Fruit fly (Drosophila melanogaster) whole organism, embryonic: ENCODE measurements around the gene CG13694.

Experiments used
- CG10274 ChIP-seq: fragments of 200-800 bp; sonication (Bioruptor generic); optimal IDR thresholded peaks from 3 replicates; lab custom pipeline; 2017; ENCODE audit warnings: missing biosample characterization, mild to moderate bottlenecking, missing genetic modification characterization
- CG10431 ChIP-seq: fragments of 200-800 bp; sonication (Bioruptor generic); optimal IDR thresholded peaks from 3 replicates; lab custom pipeline; 2018; ENCODE audit warnings: missing biosample characterization, mild to moderate bottlenecking, missing genetic modification characterization
- CG13624 ChIP-seq: fragments of 200-800 bp; sonication (Bioruptor generic); optimal IDR thresholded peaks from 2 replicates; lab custom pipeline; 2016; ENCODE audit warnings: missing biosample characterization, missing genetic modification characterization
- CG15514 ChIP-seq: fragments of 200-800 bp; sonication (Bioruptor generic); optimal IDR thresholded peaks from 3 replicates; lab custom pipeline; 2017; ENCODE audit warnings: missing biosample characterization, missing genetic modification characterization, mild to moderate bottlenecking, moderate library complexity, missing genetic modification reagents
- CG16779 ChIP-seq: fragments of 200-800 bp; sonication (Bioruptor generic); IDR thresholded peaks from 2 replicates; pipeline ENCODE4 v1.3.6; 2022; ENCODE audit warnings: missing biosample characterization, missing genetic modification characterization
- CG2116 ChIP-seq: fragments of 200-800 bp; sonication (Bioruptor generic); optimal IDR thresholded peaks from 3 replicates; lab custom pipeline; 2018; ENCODE audit warnings: missing biosample characterization, mild to moderate bottlenecking, missing genetic modification characterization
- CG2120 ChIP-seq: fragments of 200-800 bp; sonication (Bioruptor generic); optimal IDR thresholded peaks from 3 replicates; lab custom pipeline; 2016; ENCODE audit warnings: missing biosample characterization, missing genetic modification characterization
- CG2129 ChIP-seq: fragments of 200-800 bp; sonication (Bioruptor generic); IDR thresholded peaks from 2 replicates; pipeline ENCODE4 v1.3.6; 2022; ENCODE audit warnings: missing biosample characterization, missing genetic modification characterization; ENCODE audit not compliant: partially characterized antibody
- CG2678 ChIP-seq: fragments of 200-800 bp; sonication (Bioruptor generic); optimal IDR thresholded peaks from 3 replicates; lab custom pipeline; 2019; ENCODE audit warnings: missing biosample characterization, mild to moderate bottlenecking, missing genetic modification characterization, moderate library complexity
- CG2875 ChIP-seq: fragments of 200-800 bp; sonication (Bioruptor generic); optimal IDR thresholded peaks from 2 replicates; lab custom pipeline; 2017; ENCODE audit warnings: missing biosample characterization, mild to moderate bottlenecking, missing genetic modification characterization, missing genetic modification reagents
- CG30020 ChIP-seq: fragments of 200-800 bp; optimal IDR thresholded peaks from 2 replicates; lab custom pipeline; 2019; ENCODE audit warnings: missing biosample characterization, mild to moderate bottlenecking, missing genetic modification characterization, moderate library complexity
- CG30431 ChIP-seq: fragments of 200-800 bp; sonication (Bioruptor generic); optimal IDR thresholded peaks from 2 replicates; lab custom pipeline; 2017; ENCODE audit warnings: missing biosample characterization, missing genetic modification characterization
- CG43689 ChIP-seq: fragments of 200-800 bp; sonication (Bioruptor generic); IDR thresholded peaks from 2 replicates; pipeline ENCODE4 v1.3.6; 2022; ENCODE audit warnings: missing biosample characterization, missing genetic modification characterization
- CG6791 ChIP-seq: fragments of 200-800 bp; sonication (Bioruptor generic); IDR thresholded peaks from 3 replicates; pipeline ENCODE4 v1.3.6; 2022; ENCODE audit warnings: missing biosample characterization, missing genetic modification characterization; ENCODE audit not compliant: partially characterized antibody
- CG7372 ChIP-seq: fragments of 200-800 bp; sonication (Bioruptor generic); IDR thresholded peaks from 2 replicates; pipeline ENCODE4 v1.3.6; 2022; ENCODE audit warnings: missing biosample characterization, missing genetic modification characterization
- CG7963 ChIP-seq: fragments of 200-800 bp; sonication (Bioruptor generic); IDR thresholded peaks from 3 replicates; pipeline ENCODE4 v1.3.6; 2022; ENCODE audit warnings: missing biosample characterization, missing genetic modification characterization; ENCODE audit not compliant: partially characterized antibody
- CG8290 ChIP-seq, 3 experiments: fragments of 200-800 bp; sonication (Bioruptor generic); optimal IDR thresholded peaks; 2 replicates each; lab custom pipeline; 2016 to 2019; ENCODE audit warnings: missing biosample characterization in 3 of 3, missing genetic modification characterization in 3 of 3, mild to moderate bottlenecking in 2 of 3, moderate library complexity in 1 of 3
- CG9437 ChIP-seq: fragments of 200-800 bp; sonication (Bioruptor generic); optimal IDR thresholded peaks from 2 replicates; lab custom pipeline; 2018; ENCODE audit warnings: missing biosample characterization, mild to moderate bottlenecking, missing genetic modification characterization
- Dad ChIP-seq: fragments of 200-800 bp; sonication (Bioruptor generic); optimal IDR thresholded peaks from 3 replicates; lab custom pipeline; 2016; ENCODE audit warnings: missing biosample characterization, missing genetic modification characterization
- Dek ChIP-seq: fragments of 200-800 bp; sonication (Bioruptor generic); optimal IDR thresholded peaks from 3 replicates; lab custom pipeline; 2019; ENCODE audit warnings: missing biosample characterization, mild to moderate bottlenecking, missing genetic modification characterization, moderate library complexity
- Dll ChIP-seq: fragments of 200-800 bp; sonication (Bioruptor generic); IDR thresholded peaks from 4 replicates; pipeline ENCODE4 v1.3.6; 2022; ENCODE audit warnings: missing biosample characterization, missing genetic modification characterization; ENCODE audit not compliant: partially characterized antibody
- Eip74EF ChIP-seq, 2 experiments: fragments of 200-800 bp in 1 of 2; fragments of >200 bp in 1 of 2; sonication (Bioruptor generic) in 1 of 2; optimal IDR thresholded peaks; 2 replicates each; lab custom pipeline; 2017 to 2019; ENCODE audit warnings: missing biosample characterization in 2 of 2, missing genetic modification characterization in 2 of 2, mild to moderate bottlenecking in 1 of 2, moderate library complexity in 1 of 2
- Hr39 ChIP-seq: fragments of >200 bp; optimal IDR thresholded peaks from 2 replicates; lab custom pipeline; 2017
- Neu2 ChIP-seq: fragments of 200-800 bp; sonication (Bioruptor generic); optimal IDR thresholded peaks from 3 replicates; lab custom pipeline; 2016; ENCODE audit warnings: missing biosample characterization, missing genetic modification characterization, borderline replicate concordance
- Nf-YA ChIP-seq: fragments of 200-800 bp; sonication (Bioruptor generic); IDR thresholded peaks from 2 replicates; pipeline ENCODE4 v1.3.6; 2022; ENCODE audit warnings: missing biosample characterization, missing genetic modification characterization
- Scr ChIP-seq: fragments of 200-800 bp; sonication (Bioruptor generic); IDR thresholded peaks from 2 replicates; pipeline ENCODE4 v1.3.6; 2022; ENCODE audit warnings: missing biosample characterization, missing genetic modification characterization; ENCODE audit not compliant: partially characterized antibody
- Sry-δ ChIP-seq: fragments of 200-800 bp; sonication (Bioruptor generic); optimal IDR thresholded peaks from 2 replicates; lab custom pipeline; 2016; ENCODE audit warnings: missing biosample characterization, missing genetic modification characterization
- Ssrp ChIP-seq: fragments of 200-800 bp; sonication (Bioruptor generic); optimal IDR thresholded peaks from 2 replicates; lab custom pipeline; 2018; ENCODE audit warnings: missing biosample characterization, mild to moderate bottlenecking, missing genetic modification characterization, moderate library complexity
- Usf ChIP-seq: fragments of 200-800 bp; sonication (Bioruptor generic); optimal IDR thresholded peaks from 2 replicates; lab custom pipeline; 2017; ENCODE audit warnings: missing genotype, missing biosample characterization, missing genetic modification characterization
- amos ChIP-seq: fragments of 200-800 bp; sonication (Bioruptor generic); IDR thresholded peaks from 2 replicates; pipeline ENCODE4 v1.3.6; 2022; ENCODE audit warnings: missing biosample characterization, missing genetic modification characterization; ENCODE audit not compliant: partially characterized antibody
- az2 ChIP-seq: fragments of 200-800 bp; sonication (Bioruptor generic); optimal IDR thresholded peaks from 3 replicates; lab custom pipeline; 2016; ENCODE audit warnings: missing biosample characterization, missing genetic modification characterization
- cad ChIP-seq: fragments of >200 bp; optimal IDR thresholded peaks from 2 replicates; lab custom pipeline; 2017; ENCODE audit warnings: missing biosample characterization, missing genetic modification characterization
- disco-r ChIP-seq: fragments of 200-800 bp; sonication (Bioruptor generic); optimal IDR thresholded peaks from 2 replicates; lab custom pipeline; 2016; ENCODE audit warnings: missing biosample characterization, missing genetic modification characterization
- dmrt99B ChIP-seq: fragments of 200-800 bp; sonication (Bioruptor generic); optimal IDR thresholded peaks from 2 replicates; lab custom pipeline; 2018; ENCODE audit warnings: missing biosample characterization, mild to moderate bottlenecking, missing genetic modification characterization, moderate library complexity
- fd3F ChIP-seq: fragments of 200-800 bp; sonication (Bioruptor generic); optimal IDR thresholded peaks from 2 replicates; lab custom pipeline; 2018; ENCODE audit warnings: missing biosample characterization, mild to moderate bottlenecking, missing genetic modification characterization, moderate library complexity
- fd64A ChIP-seq: fragments of 200-800 bp; sonication (Bioruptor generic); optimal IDR thresholded peaks from 3 replicates; lab custom pipeline; 2018; ENCODE audit warnings: missing biosample characterization, mild to moderate bottlenecking, missing genetic modification characterization
- gsb ChIP-seq: fragments of 200-800 bp; sonication (Bioruptor generic); IDR thresholded peaks from 2 replicates; pipeline ENCODE4 v1.3.6; 2022; ENCODE audit warnings: missing biosample characterization, missing genetic modification characterization
- inv ChIP-seq: fragments of 200-800 bp; sonication (Bioruptor generic); IDR thresholded peaks from 2 replicates; pipeline ENCODE4 v1.3.6; 2022; ENCODE audit warnings: missing biosample characterization, missing genetic modification characterization; ENCODE audit not compliant: partially characterized antibody
- lilli ChIP-seq: fragments of 200-800 bp; sonication (Bioruptor generic); optimal IDR thresholded peaks from 3 replicates; lab custom pipeline; 2016; ENCODE audit warnings: missing biosample characterization, missing genetic modification characterization
- pb ChIP-seq: fragments of 200-800 bp; sonication (Bioruptor generic); optimal IDR thresholded peaks from 3 replicates; lab custom pipeline; 2016; ENCODE audit warnings: missing biosample characterization, missing genetic modification characterization
- pum ChIP-seq: fragments of 200-800 bp; sonication (Bioruptor generic); optimal IDR thresholded peaks from 2 replicates; lab custom pipeline; 2016; ENCODE audit warnings: missing biosample characterization, missing genetic modification characterization
- ro ChIP-seq: fragments of 200-800 bp; sonication (Bioruptor generic); IDR thresholded peaks from 2 replicates; pipeline ENCODE4 v1.3.6; 2022; ENCODE audit warnings: missing biosample characterization, missing genetic modification characterization
- scrt ChIP-seq: fragments of 200-800 bp; sonication (Bioruptor generic); optimal IDR thresholded peaks from 2 replicates; lab custom pipeline; 2018; ENCODE audit warnings: missing biosample characterization, mild to moderate bottlenecking, missing genetic modification characterization, moderate library complexity
- slp2 ChIP-seq: fragments of 200-800 bp; sonication (Bioruptor generic); optimal IDR thresholded peaks from 2 replicates; lab custom pipeline; 2016; ENCODE audit warnings: missing biosample characterization, missing genetic modification characterization
- sug ChIP-seq: fragments of 200-800 bp; optimal IDR thresholded peaks from 2 replicates; lab custom pipeline; 2019; ENCODE audit warnings: missing biosample characterization, mild to moderate bottlenecking, missing genetic modification characterization, moderate library complexity
- tll ChIP-seq, 2 experiments: fragments of 200-800 bp in 1 of 2; fragments of >200 bp in 1 of 2; sonication (Bioruptor generic) in 1 of 2; optimal IDR thresholded peaks; 2 replicates each; lab custom pipeline; 2017 to 2019; ENCODE audit warnings: missing biosample characterization in 2 of 2, missing genetic modification characterization in 2 of 2, mild to moderate bottlenecking in 1 of 2, moderate library complexity in 1 of 2
- trem ChIP-seq: fragments of 200-800 bp; optimal IDR thresholded peaks from 3 replicates; lab custom pipeline; 2019; ENCODE audit warnings: missing biosample characterization, mild to moderate bottlenecking, missing genetic modification characterization, moderate library complexity
- yki ChIP-seq: fragments of >200 bp; optimal IDR thresholded peaks from 3 replicates; lab custom pipeline; 2018
- zf30C ChIP-seq: fragments of 200-800 bp; sonication (Bioruptor generic); optimal IDR thresholded peaks from 3 replicates; lab custom pipeline; 2018; ENCODE audit warnings: missing biosample characterization, mild to moderate bottlenecking, missing genetic modification characterization
- zfh2 ChIP-seq: fragments of 200-800 bp; sonication (Bioruptor generic); optimal IDR thresholded peaks from 2 replicates; lab custom pipeline; 2016; ENCODE audit warnings: missing biosample characterization, missing genetic modification characterization

Gene CG13694

dm6 chr2L:114429-114828, 1.9 kb downstream of the CG13694 start, which contains the start of gene ND-15 (continued):
- TF ChIP-seq fd64A (GFP tag; lab: Kevin White, UChicago) (no peak), CG8290 (GFP tag; optimal IDR thresholded peaks at IDR 0.05; lab: Kevin White, UChicago) (no peak), CG8290 (tag; optimal IDR thresholded peaks at IDR 0.05; lab: Kevin White, UChicago) (peak in 1 of 2 experiments; percentile 20), Nf-YA (GFP tag; lab: Robert Waterston, UW) (no peak), CG43689 (GFP tag; lab: Robert Waterston, UW) (no peak), CG15514 (GFP tag; lab: Kevin White, UChicago) (peak; percentile 86), Dek (tag; lab: Kevin White, UChicago) (no peak), cad (GFP tag; lab: Kevin White, UChicago) (no peak), Scr (GFP tag; lab: Robert Waterston, UW) (peak; percentile 80), yki (lab: Kevin White, UChicago) (no peak), CG7963 (GFP tag; lab: Robert Waterston, UW) (peak; percentile 43; the same call in 1 of the 3 replicates), CG2120 (no peak), disco-r (GFP tag; lab: Kevin White, UChicago) (no peak), CG2116 (GFP tag; lab: Kevin White, UChicago) (peak; percentile 93), tll (GFP tag; optimal IDR thresholded peaks at IDR 0.05; lab: Kevin White, UChicago) (no peak), CG16779 (GFP tag; lab: Robert Waterston, UW) (no peak), CG9437 (GFP tag; lab: Kevin White, UChicago) (no peak), Sry-δ (GFP tag; lab: Kevin White, UChicago) (peak; percentile 79), CG30431 (GFP tag; lab: Kevin White, UChicago) (no peak), CG30020 (tag; lab: Kevin White, UChicago) (no peak), inv (GFP tag; lab: Robert Waterston, UW) (peak; percentile 78), Dad (GFP tag; lab: Kevin White, UChicago) (no peak), az2 (no peak), Neu2 (GFP tag; lab: Kevin White, UChicago) (no peak), sug (tag; lab: Kevin White, UChicago) (no peak), scrt (GFP tag; lab: Kevin White, UChicago) (peak; percentile 73), CG10274 (GFP tag; lab: Kevin White, UChicago) (no peak), fd3F (GFP tag; lab: Kevin White, UChicago) (no peak), trem (tag; lab: Kevin White, UChicago) (peak; percentile 29), slp2 (GFP tag; lab: Kevin White, UChicago) (no peak), lilli (no peak), gsb (GFP tag; lab: Robert Waterston, UW) (no peak), Ssrp (tag; lab: Kevin White, UChicago) (no peak), Hr39 (lab: Kevin White, UChicago) (no peak), CG2129 (GFP tag; lab: Robert Waterston, UW) (peak; percentile 45; the same call in 1 of the 2 replicates), CG2678 (tag; lab: Kevin White, UChicago) (no peak), amos (GFP tag; lab: Robert Waterston, UW) (peak; percentile 89; the same call in 1 of the 2 replicates), zf30C (GFP tag; lab: Kevin White, UChicago) (no peak), zfh2 (no peak), pb (GFP tag; lab: Kevin White, UChicago) (no peak), CG6791 (0 out of 3 replicates have a peak, but pooled peaks have one; percentile 50), CG13624 (GFP tag; lab: Kevin White, UChicago) (no peak), CG2875 (GFP tag; lab: Kevin White, UChicago) (no peak), CG7372 (GFP tag; lab: Robert Waterston, UW) (no peak), Usf (GFP tag; lab: Kevin White, UChicago) (no peak), Dll (GFP tag; lab: Robert Waterston, UW) (peak; percentile 79), ro (GFP tag; lab: Robert Waterston, UW) (no peak), dmrt99B (tag; lab: Kevin White, UChicago) (no peak), CG10431 (no peak), pum (GFP tag; lab: Kevin White, UChicago) (no peak), Eip74EF (GFP tag; optimal IDR thresholded peaks at IDR 0.05; lab: Kevin White, UChicago) (no peak)
